Fruit fly (Drosophila melanogaster): ENCODE results near the gene Cdk1.

Gene Cdk1

dm6 chr2L:10373605-10374269 is 12.3 kb downstream of the Cdk1 start, which contains the start of gene rho-5:
Gene rho-5 (minus strand): TSS chr2L:10373900.
- TF ChIP-seq CTCF (optimal IDR thresholded peaks at IDR 0.05): no peak
- no peak for TF ChIP-seq CG8478 (optimal IDR thresholded peaks at IDR 0.05)

- no peak for TF ChIP-seq CTCF (optimal IDR thresholded peaks at IDR 0.05)
- TF ChIP-seq CG8478 (optimal IDR thresholded peaks at IDR 0.05): no peak
These were observed 13.8 kb downstream of the Cdk1 start for dm6 chr2L:10372297-10372696.

DNA sequence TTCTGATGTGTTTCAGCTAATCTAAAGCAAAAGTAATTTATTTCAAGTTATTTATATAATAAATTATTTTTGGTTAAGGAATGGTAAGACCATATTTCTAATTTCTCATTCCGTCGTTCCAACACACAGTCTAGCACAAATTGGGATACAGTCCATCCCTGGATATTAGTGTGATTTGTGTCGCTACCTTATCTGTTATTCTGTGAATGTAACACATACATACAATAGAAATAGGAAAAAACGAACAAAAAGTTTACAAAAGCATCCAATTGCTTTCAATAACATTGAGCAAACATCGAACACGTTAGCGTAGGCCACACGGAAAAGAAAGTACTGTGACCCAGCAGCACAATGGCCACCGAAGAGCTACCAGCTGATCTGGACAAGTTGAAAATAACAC is 19.5 kb downstream of the Cdk1 start, which contains the start of gene CG5056:
TSS of gene CG5056 (plus strand) at position 168 of the 400 bp plus-strand sequence.
- TF ChIP-seq CTCF (optimal IDR thresholded peaks at IDR 0.05) (no peak), CG8478 (optimal IDR thresholded peaks at IDR 0.05) (no peak)

- TF ChIP-seq CTCF (optimal IDR thresholded peaks at IDR 0.05) (no peak), CG8478 (optimal IDR thresholded peaks at IDR 0.05) (no peak)
These were observed 21.8 kb downstream of the Cdk1 start, which contains the start of gene lft for dm6 chr2L:10364229-10364628. Gene lft (plus strand): TSS chr2L:10364471.

DNA sequence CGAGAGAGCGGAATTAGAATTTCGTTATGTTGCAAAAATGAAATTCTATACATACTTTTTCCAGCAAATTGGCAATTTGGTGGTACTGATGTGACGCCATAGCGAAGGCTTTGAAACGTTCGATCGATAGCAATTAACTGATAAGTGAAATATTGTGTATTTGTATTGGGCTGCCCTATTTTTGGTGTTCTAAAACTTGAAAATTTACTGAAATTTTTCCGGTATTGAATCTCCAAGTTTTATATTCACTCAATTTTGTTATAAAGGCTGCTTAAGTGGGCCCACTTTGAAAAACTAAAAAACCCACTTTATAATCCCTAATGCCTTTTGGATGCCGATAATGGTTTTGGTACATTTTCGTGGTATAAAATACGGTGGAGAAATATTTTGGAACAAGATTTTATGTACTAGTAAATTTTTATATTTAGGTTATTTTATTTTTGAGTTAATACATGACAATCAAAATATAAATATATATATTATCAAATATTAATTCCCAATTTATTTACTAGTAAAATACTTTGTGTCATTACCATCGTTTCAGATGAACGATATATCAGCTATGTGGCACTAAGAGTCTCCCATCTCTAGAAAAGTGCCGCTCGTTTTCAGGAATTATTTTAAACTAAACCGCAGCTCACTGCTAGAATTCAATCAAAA is 23.5 kb downstream of the Cdk1 start, which contains the start of the genes Cand1 and pim:
TSS of gene Cand1 (minus strand) at position 300 of the 660 bp plus-strand sequence.
TSS of gene pim (plus strand) at position 582 of the 660 bp plus-strand sequence.
- TF ChIP-seq CG8478 (optimal IDR thresholded peaks at IDR 0.05) (no peak), CTCF (optimal IDR thresholded peaks at IDR 0.05) (no peak)

DNA sequence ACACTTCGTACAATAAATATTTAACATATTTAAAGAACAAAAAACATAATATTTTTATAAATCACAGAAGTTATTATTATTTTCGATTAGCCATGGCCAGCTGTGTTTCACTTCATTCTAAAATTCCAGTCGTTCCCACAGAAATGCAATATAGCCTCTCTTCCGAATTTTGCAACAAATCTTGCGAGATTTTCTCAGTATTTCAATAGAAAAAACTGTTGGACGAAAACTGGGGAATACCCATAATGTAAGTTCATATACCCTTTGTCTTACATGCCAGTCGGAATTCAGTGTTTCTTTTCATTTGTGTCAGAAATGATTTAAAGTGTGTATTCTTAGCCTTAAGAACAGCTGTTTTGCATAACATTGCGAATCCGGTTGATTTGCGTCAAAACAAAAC is 29.6 kb downstream of the Cdk1 start, which contains the start of the genes CtsL4 and ClpP:
TSS of gene CtsL4 (minus strand) at position 90 of the 400 bp plus-strand sequence.
TSS of gene ClpP (plus strand) at position 288 of the 400 bp plus-strand sequence.
- no peak for TF ChIP-seq CTCF (optimal IDR thresholded peaks at IDR 0.05)
- no peak for TF ChIP-seq CG8478 (optimal IDR thresholded peaks at IDR 0.05)

dm6 chr2L:10353871-10354270 is 32.2 kb downstream of the Cdk1 start, which contains the start of gene CG34367:
Gene CG34367 (minus strand): TSS chr2L:10353905.
- TF ChIP-seq CTCF (optimal IDR thresholded peaks at IDR 0.05) (no peak), CG8478 (optimal IDR thresholded peaks at IDR 0.05) (no peak)

- TF ChIP-seq CTCF (optimal IDR thresholded peaks at IDR 0.05) (no peak), CG8478 (optimal IDR thresholded peaks at IDR 0.05) (no peak)
These were observed 34.9 kb downstream of the Cdk1 start for dm6 chr2L:10351130-10351529.

DNA sequence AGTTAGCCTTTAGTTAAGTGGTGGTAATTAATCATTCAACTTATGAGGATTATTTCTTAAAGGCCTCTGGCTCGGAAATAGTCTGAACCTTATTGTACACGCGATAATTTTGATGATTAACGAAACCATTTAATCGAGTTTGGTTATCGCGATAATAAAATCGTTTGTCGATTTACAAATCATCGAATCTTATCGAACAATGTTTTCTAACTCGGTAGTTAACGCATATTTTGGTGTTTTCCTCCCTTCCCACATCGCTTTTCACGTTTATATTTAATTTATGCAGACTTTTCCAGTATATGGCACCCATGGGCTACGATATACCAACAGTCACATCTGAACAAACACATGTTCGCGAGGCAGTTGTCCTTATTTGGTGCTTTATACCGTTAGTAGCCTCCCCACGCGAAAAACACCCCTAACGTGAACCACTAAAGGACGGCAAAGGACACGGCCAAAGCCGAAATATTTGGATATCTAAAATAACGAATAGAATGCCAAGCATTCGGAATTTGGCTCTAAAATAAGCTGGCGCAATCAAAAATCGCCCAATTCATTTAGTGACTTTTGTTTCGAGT is 41.9 kb downstream of the Cdk1 start, which contains the start of gene Frmd5:
TSS of gene Frmd5 (plus strand) at position 414 of the 578 bp plus-strand sequence.
- TF ChIP-seq CTCF (optimal IDR thresholded peaks at IDR 0.05): no peak
- no peak for TF ChIP-seq CG8478 (optimal IDR thresholded peaks at IDR 0.05)

- no peak for TF ChIP-seq CG8478 (optimal IDR thresholded peaks at IDR 0.05)
- no peak for TF ChIP-seq CTCF (optimal IDR thresholded peaks at IDR 0.05)
These were observed 43.6 kb downstream of the Cdk1 start, which contains the start of gene Sps2 for dm6 chr2L:10342471-10342870. Gene Sps2 (plus strand): TSS chr2L:10342594.

DNA sequence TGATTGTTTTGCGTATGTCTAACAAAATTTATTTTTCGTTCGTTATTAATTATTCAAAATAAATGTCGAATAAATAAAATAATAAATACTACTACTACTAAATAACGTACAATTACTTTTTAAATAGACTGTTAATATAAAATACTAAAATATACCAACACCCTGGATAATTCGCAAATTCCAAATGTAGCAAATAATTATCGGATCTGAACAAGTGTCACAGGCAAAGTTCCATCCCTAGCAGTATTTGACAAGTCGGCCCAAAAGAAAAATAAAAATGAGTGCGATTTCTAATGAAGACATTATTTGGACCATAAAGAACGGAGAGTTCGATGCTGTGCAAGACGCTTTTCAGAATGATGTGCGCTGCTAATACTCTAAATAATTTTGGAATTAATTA is 44.7 kb downstream of the Cdk1 start, which contains the start of gene CG31715:
TSS of gene CG31715 (plus strand) at position 212 of the 400 bp plus-strand sequence.
- no peak for TF ChIP-seq CTCF (optimal IDR thresholded peaks at IDR 0.05)
- TF ChIP-seq CG8478 (optimal IDR thresholded peaks at IDR 0.05): no peak

DNA sequence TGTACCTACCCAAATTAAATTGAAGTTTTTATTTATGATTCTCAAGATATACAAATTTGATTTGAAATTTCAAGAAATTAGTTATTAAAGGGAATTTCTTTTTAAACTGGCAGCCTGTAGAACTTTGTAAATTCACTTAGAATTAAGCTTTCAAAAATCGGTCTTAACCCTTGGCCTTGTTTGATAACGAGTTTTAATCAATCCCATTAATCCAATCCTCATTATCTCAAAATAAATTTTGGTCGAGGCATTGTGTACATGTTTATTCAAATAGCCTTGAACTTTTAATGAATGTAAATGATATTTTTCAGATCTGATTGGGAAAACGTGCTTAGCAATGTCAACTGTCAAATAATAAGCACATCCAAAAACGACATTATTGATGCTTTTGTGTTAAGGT is 46.2 kb downstream of the Cdk1 start:
- no peak for TF ChIP-seq CG8478 (optimal IDR thresholded peaks at IDR 0.05)
- no peak for TF ChIP-seq CTCF (optimal IDR thresholded peaks at IDR 0.05)

DNA sequence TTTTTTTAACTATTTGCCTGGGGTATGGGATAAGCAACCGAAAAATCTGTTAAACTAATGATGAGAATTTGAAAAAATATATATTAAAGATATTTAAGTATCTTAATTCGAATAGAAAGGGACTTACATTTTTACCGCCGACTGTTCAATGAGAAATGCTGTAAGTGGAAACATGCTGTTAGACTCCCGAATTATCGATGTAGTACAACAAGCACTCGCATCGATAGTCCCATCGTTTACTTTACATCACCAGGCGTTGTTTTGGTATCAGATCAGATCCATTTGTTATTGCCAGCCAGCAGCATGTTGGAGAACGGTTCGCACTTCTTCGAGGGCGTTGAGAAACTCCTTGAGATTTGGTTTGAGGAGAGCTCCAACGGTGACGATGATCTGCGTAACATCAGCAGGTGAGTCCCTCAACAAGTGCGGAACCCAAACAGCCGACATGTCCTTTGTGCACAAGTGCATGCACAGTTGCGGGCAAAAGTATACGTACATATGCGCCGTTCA is 46.8 kb downstream of the Cdk1 start, which contains the start of gene SamDC:
TSS of gene SamDC (plus strand) at position 246 of the 510 bp plus-strand sequence.
- TF ChIP-seq CG8478 (optimal IDR thresholded peaks at IDR 0.05) (no peak), CTCF (optimal IDR thresholded peaks at IDR 0.05) (peak in 1 of 2 experiments; percentile 15)

- TF ChIP-seq CTCF (optimal IDR thresholded peaks at IDR 0.05) (no peak), CG8478 (optimal IDR thresholded peaks at IDR 0.05) (no peak)
These were observed 51.2 kb downstream of the Cdk1 start for dm6 chr2L:10334854-10335277.
